Worm (Caenorhabditis elegans): ENCODE measurements around the gene nlp-52.

DNA sequence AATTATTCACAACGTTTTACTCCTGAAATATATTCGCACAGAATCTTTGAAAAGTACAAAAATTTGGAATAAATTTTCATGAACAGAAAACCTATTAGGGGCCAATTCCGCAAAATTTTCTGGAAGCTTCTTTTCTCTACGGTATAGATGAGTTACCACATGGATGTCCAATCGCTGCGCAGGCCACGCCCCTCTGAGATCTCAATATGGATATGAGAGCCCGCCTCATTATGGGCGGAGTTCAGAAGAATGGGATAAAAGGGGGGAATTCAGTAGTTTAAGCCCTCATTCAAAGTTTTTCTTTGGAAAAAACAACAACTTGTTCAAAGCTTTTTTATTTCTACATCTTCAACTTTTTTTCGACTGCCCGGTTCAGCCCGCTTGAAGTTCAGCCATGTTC, 50.0 kb downstream of the nlp-52 start, which contains the start of gene daf-7:
- TF ChIP-seq ref-1 (GFP tag; conservative IDR thresholded peaks at IDR 0.05) (no peak), cog-1 (tag; optimal IDR thresholded peaks at IDR 0.05) (no peak), klf-2 (GFP tag; conservative IDR thresholded peaks at IDR 0.05) (no peak), T22C8.4 (GFP tag; IDR thresholded peaks at IDR 0.05) (no peak), med-1 (GFP tag; optimal IDR thresholded peaks at IDR 0.05; ENCODE audit: insufficient read depth) (no peak), flt-1 (GFP tag; IDR thresholded peaks at IDR 0.05) (no peak), ztf-23 (GFP tag; IDR thresholded peaks at IDR 0.05) (no peak)
